Fruit fly (Drosophila melanogaster): ENCODE results near the gene SelT.

Gene SelT

DNA sequence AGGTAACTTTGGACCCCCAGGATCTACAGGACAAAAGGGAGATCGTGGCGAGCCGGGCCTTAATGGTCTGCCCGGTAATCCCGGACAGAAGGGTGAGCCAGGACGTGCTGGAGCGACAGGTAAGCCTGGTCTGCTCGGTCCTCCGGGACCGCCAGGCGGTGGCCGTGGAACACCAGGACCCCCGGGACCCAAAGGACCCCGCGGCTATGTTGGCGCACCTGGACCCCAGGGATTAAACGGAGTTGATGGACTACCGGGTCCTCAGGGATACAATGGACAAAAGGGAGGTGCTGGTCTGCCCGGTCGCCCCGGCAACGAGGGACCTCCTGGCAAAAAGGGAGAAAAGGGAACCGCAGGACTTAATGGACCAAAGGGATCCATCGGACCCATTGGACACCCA lies 21.2 kb downstream of the SelT start:
- TF ChIP-seq Clk (GFP tag; optimal IDR thresholded peaks at IDR 0.05) (no peak), tj (GFP tag; optimal IDR thresholded peaks at IDR 0.05) (no peak), pad (GFP tag; optimal IDR thresholded peaks at IDR 0.05) (no peak), CG1620 (GFP tag; optimal IDR thresholded peaks at IDR 0.05) (no peak), CG12768 (GFP tag; optimal IDR thresholded peaks at IDR 0.05) (no peak), CG7045 (GFP tag; optimal IDR thresholded peaks at IDR 0.05) (no peak), Mnt (GFP tag; optimal IDR thresholded peaks at IDR 0.05) (no peak), ovo (GFP tag; optimal IDR thresholded peaks at IDR 0.05) (no peak), CG33017 (tag; optimal IDR thresholded peaks at IDR 0.05) (no peak), CG7101 (tag; optimal IDR thresholded peaks at IDR 0.05) (no peak), CG5204 (GFP tag; optimal IDR thresholded peaks at IDR 0.05) (no peak), Hr96 (GFP tag; optimal IDR thresholded peaks at IDR 0.05) (no peak), CG11617 (GFP tag; optimal IDR thresholded peaks at IDR 0.05) (no peak), cic (GFP tag; optimal IDR thresholded peaks at IDR 0.05) (no peak), toe (GFP tag; optimal IDR thresholded peaks at IDR 0.05) (no peak)

DNA sequence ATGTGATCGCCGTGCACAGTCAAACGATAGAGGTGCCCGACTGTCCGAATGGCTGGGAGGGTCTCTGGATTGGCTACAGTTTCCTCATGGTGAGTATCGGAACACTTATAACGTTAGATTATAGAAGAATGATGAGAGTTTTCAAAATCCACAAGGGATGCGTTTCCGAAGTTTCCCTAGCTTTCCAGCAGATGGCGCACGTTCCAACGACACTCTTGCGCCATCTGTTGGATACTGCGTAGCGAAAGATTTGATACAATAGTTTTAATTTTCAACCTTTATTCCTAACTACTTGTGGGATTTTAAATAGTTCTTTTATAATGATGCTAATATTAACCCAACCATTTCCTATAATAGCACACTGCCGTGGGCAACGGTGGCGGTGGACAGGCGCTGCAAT lies 25.4 kb downstream of the SelT start:
- TF ChIP-seq kay (GFP tag; ENCODE audit: borderline replicate concordance) (no peak), CG5204 (GFP tag; optimal IDR thresholded peaks at IDR 0.05) (no peak), CG14711 (tag; optimal IDR thresholded peaks at IDR 0.05) (no peak), Mnt (GFP tag; optimal IDR thresholded peaks at IDR 0.05) (no peak)

DNA sequence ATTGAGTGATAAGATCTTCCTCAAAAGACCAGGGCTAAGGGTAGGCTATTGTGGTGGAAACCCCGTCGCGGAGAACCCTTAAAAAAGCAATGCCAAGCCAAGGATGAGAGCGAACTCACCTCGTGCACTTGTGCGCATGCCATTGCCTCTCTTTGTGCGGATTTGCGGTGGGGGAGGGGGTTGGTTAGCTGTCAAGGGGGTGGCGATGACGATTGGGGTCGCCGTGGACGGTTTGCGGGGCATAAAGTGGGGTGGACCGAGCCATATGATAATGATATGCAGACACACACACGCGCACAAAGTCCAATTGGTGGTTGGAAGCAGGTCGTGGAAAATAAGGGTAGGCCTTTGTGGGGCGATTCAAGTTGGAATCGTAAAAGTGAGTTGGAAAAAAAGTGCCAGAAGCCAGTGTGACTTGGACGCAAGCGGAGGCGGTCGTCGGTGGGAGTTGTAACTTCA lies 26.7 kb downstream of the SelT start, which contains the start of the genes CG14042 and SP555:
TSS of gene CG14042 (plus strand) at position 308 of the 459 bp plus-strand sequence.
TSS of gene SP555 (plus strand) at position 308 of the 459 bp plus-strand sequence.
- TF ChIP-seq CG12768 (GFP tag; optimal IDR thresholded peaks at IDR 0.05) (no peak), toe (GFP tag; optimal IDR thresholded peaks at IDR 0.05) (no peak), cic (GFP tag; optimal IDR thresholded peaks at IDR 0.05) (no peak), pad (GFP tag; optimal IDR thresholded peaks at IDR 0.05) (peak; percentile 18), ovo (GFP tag; optimal IDR thresholded peaks at IDR 0.05) (no peak)

- TF ChIP-seq Crg-1 (GFP tag; optimal IDR thresholded peaks at IDR 0.05) (no peak), Hr96 (GFP tag; optimal IDR thresholded peaks at IDR 0.05) (no peak)
Observed at dm6 chr2L:5042076-5042475, 31.4 kb downstream of the SelT start.

- peak; percentile 70 for TF ChIP-seq CG7101 (tag; optimal IDR thresholded peaks at IDR 0.05)
- peak; percentile 81 for TF ChIP-seq CG1620 (GFP tag; optimal IDR thresholded peaks at IDR 0.05)
- no peak for TF ChIP-seq cnc (optimal IDR thresholded peaks at IDR 0.05)
- TF ChIP-seq CG12768 (GFP tag; optimal IDR thresholded peaks at IDR 0.05): no peak
- no peak for TF ChIP-seq CG7045 (GFP tag; optimal IDR thresholded peaks at IDR 0.05)
- TF ChIP-seq Hr96 (GFP tag; optimal IDR thresholded peaks at IDR 0.05): peak; percentile 69
- peak; percentile 22 for TF ChIP-seq CG11617 (GFP tag; optimal IDR thresholded peaks at IDR 0.05)
- TF ChIP-seq tj (GFP tag; optimal IDR thresholded peaks at IDR 0.05): peak; percentile 94
- no peak for TF ChIP-seq ovo (GFP tag; optimal IDR thresholded peaks at IDR 0.05)
- TF ChIP-seq Mnt (GFP tag; optimal IDR thresholded peaks at IDR 0.05): peak; percentile 75
- TF ChIP-seq CG33017 (tag; optimal IDR thresholded peaks at IDR 0.05): no peak
- peak; percentile 63 for TF ChIP-seq Crg-1 (GFP tag; optimal IDR thresholded peaks at IDR 0.05)
- peak; percentile 20 for TF ChIP-seq cic (GFP tag; optimal IDR thresholded peaks at IDR 0.05)
- TF ChIP-seq Clk (GFP tag; optimal IDR thresholded peaks at IDR 0.05): peak; percentile 53
- peak; percentile 48 for TF ChIP-seq CG14711 (tag; optimal IDR thresholded peaks at IDR 0.05)
- TF ChIP-seq pad (GFP tag; optimal IDR thresholded peaks at IDR 0.05): peak; percentile 57
- TF ChIP-seq toe (GFP tag; optimal IDR thresholded peaks at IDR 0.05): peak; percentile 62
- TF ChIP-seq bab1 (GFP tag; optimal IDR thresholded peaks at IDR 0.05): peak; percentile 69
- no peak for TF ChIP-seq CG5204 (GFP tag; optimal IDR thresholded peaks at IDR 0.05)
- no peak for TF ChIP-seq kay (GFP tag; ENCODE audit: borderline replicate concordance)
Observed at dm6 chr2L:5043043-5043442, 32.3 kb downstream of the SelT start, which contains the start of the genes CG33995, CG44000 and CG44001. Gene CG33995, plus strand, starts transcription at chr2L:5043270. Gene CG44000, plus strand, starts transcription at chr2L:5043270. Gene CG44001, plus strand, starts transcription at chr2L:5043270.

dm6 chr2L:5043495-5044146 lies 32.9 kb downstream of the SelT start:
- TF ChIP-seq cnc (optimal IDR thresholded peaks at IDR 0.05) (no peak), bab1 (GFP tag; optimal IDR thresholded peaks at IDR 0.05) (no peak), Clk (GFP tag; optimal IDR thresholded peaks at IDR 0.05) (no peak), CG7101 (tag; optimal IDR thresholded peaks at IDR 0.05) (peak; percentile 6), Crg-1 (GFP tag; optimal IDR thresholded peaks at IDR 0.05) (no peak), CG14711 (tag; optimal IDR thresholded peaks at IDR 0.05) (peak; percentile 22), CG7045 (GFP tag; optimal IDR thresholded peaks at IDR 0.05) (peak; percentile 59), CG11617 (GFP tag; optimal IDR thresholded peaks at IDR 0.05) (no peak), Hr96 (GFP tag; optimal IDR thresholded peaks at IDR 0.05) (no peak), CG33017 (tag; optimal IDR thresholded peaks at IDR 0.05) (no peak), ovo (GFP tag; optimal IDR thresholded peaks at IDR 0.05) (no peak), tj (GFP tag; optimal IDR thresholded peaks at IDR 0.05) (no peak), CG1620 (GFP tag; optimal IDR thresholded peaks at IDR 0.05) (no peak), toe (GFP tag; optimal IDR thresholded peaks at IDR 0.05) (no peak), CG5204 (GFP tag; optimal IDR thresholded peaks at IDR 0.05) (peak; percentile 30), Mnt (GFP tag; optimal IDR thresholded peaks at IDR 0.05) (peak; percentile 12), CG12768 (GFP tag; optimal IDR thresholded peaks at IDR 0.05) (peak; percentile 40)
